Worm (Caenorhabditis elegans) whole organism, late embryonic: ENCODE data around the gene E02H1.5.

Source experiments
- K09A11.1 ChIP-seq: sonication (generic microtip); optimal IDR thresholded peaks from 2 replicates; lab custom pipeline; 2017; ENCODE audit warnings: antibody characterized with exemption, mild to moderate bottlenecking, missing genetic modification characterization, missing compliant biosample characterization; ENCODE audit not compliant: insufficient read depth
- T23F11.4 ChIP-seq: fragments of 200-800 bp; sonication (Bioruptor generic); optimal IDR thresholded peaks from 2 replicates; lab custom pipeline; 2018; ENCODE audit warnings: mild to moderate bottlenecking, missing genetic modification characterization, missing compliant biosample characterization
- ama-1 ChIP-seq: fragments of 150-350 bp; optimal IDR thresholded peaks from 2 replicates; lab custom pipeline; 2014
- ceh-19 ChIP-seq: fragments of 200-800 bp; sonication (Bioruptor generic); optimal IDR thresholded peaks from 2 replicates; lab custom pipeline; 2018; ENCODE audit warnings: mild to moderate bottlenecking, missing genetic modification characterization, missing compliant biosample characterization
- elt-2 ChIP-seq: sonication (generic microtip); optimal IDR thresholded peaks from 2 replicates; lab custom pipeline; 2016; ENCODE audit warnings: missing genetic modification reagents, missing genetic modification characterization, missing compliant biosample characterization
- hlh-8 ChIP-seq: sonication (generic microtip); optimal IDR thresholded peaks from 2 replicates; lab custom pipeline; 2016; ENCODE audit warnings: missing genotype, missing genetic modification characterization, missing compliant biosample characterization
- lin-11 ChIP-seq: fragments of 200-800 bp; sonication (Bioruptor generic); optimal IDR thresholded peaks from 2 replicates; lab custom pipeline; 2018; ENCODE audit warnings: mild to moderate bottlenecking, missing genetic modification characterization, missing compliant biosample characterization
- mec-3 ChIP-seq: sonication (generic microtip); optimal IDR thresholded peaks from 2 replicates; lab custom pipeline; 2016; ENCODE audit warnings: borderline replicate concordance, missing genetic modification characterization, missing compliant biosample characterization
- nfya-1 ChIP-seq: sonication (generic microtip); optimal IDR thresholded peaks from 2 replicates; lab custom pipeline; 2017; ENCODE audit warnings: missing genetic modification characterization, mild to moderate bottlenecking, missing compliant biosample characterization, antibody characterized with exemption, moderate library complexity
- nhr-11 ChIP-seq: fragments of 150-350 bp; optimal IDR thresholded peaks from 2 replicates; lab custom pipeline; 2014; ENCODE audit warnings: missing biosample characterization, missing genetic modification characterization
- pat-9 ChIP-seq: fragments of 200-800 bp; sonication (Bioruptor generic); optimal IDR thresholded peaks from 2 replicates; lab custom pipeline; 2018; ENCODE audit warnings: mild to moderate bottlenecking, missing genetic modification characterization, moderate library complexity, missing compliant biosample characterization
- ref-2 ChIP-seq: sonication (generic microtip); optimal IDR thresholded peaks from 2 replicates; lab custom pipeline; 2016; ENCODE audit warnings: missing genetic modification characterization, missing compliant biosample characterization
- syd-9 ChIP-seq: sonication (generic microtip); optimal IDR thresholded peaks from 2 replicates; lab custom pipeline; 2016; ENCODE audit warnings: mild to moderate bottlenecking, missing genetic modification characterization, moderate library complexity, missing compliant biosample characterization

DNA sequence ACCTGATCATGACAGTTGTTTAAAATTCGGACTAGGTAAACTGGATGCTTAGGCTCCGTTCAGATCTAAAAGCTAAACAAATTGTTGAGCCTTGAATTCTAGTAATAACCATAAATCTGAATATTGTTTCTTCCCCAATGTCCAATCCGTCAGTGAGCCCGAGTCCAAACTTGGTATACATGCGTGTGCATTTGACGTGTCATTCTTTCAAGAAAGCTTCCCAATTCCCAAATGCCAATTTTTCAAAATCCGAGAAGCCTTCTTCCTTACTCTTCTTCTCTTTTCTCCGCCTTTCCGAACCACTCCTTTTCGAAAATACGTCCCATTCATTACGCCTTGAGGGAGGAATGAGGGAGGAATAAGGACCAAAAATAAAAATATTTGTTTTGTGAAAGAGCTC lies 18.3 kb upstream of the E02H1.5 start:
- TF ChIP-seq nfya-1 (tag; lab: Kevin White, UChicago) (no peak), hlh-8 (no peak), syd-9 (tag; lab: Kevin White, UChicago) (no peak), ama-1 (lab: Kevin White, UChicago) (no peak), ref-2 (tag; lab: Kevin White, UChicago) (no peak), K09A11.1 (tag; lab: Kevin White, UChicago) (no peak), lin-11 (tag; lab: Kevin White, UChicago) (no peak), T23F11.4 (GFP tag; lab: Kevin White, UChicago) (no peak), mec-3 (tag; lab: Kevin White, UChicago) (no peak), nhr-11 (tag; lab: Kevin White, UChicago) (no peak), pat-9 (tag; lab: Kevin White, UChicago) (no peak), elt-2 (tag; lab: Kevin White, UChicago) (no peak), ceh-19 (GFP tag; lab: Kevin White, UChicago) (no peak)
